Fruit fly (Drosophila melanogaster): Measurements from ENCODE around the gene cm.

The cm gene

dm6 chrX:6985182-6985851 lies 25.6 kb downstream of the cm start (continued):
- TF ChIP-seq oc (tag; optimal IDR thresholded peaks at IDR 0.05), result peak; percentile 73
- TF ChIP-seq mam (GFP tag; optimal IDR thresholded peaks at IDR 0.05), result peak; percentile 67
- no peak for TF ChIP-seq Dbx (GFP tag; IDR thresholded peaks at IDR 0.05)
- TF ChIP-seq zen (tag; optimal IDR thresholded peaks at IDR 0.05), result peak; percentile 41
- no peak for TF ChIP-seq sc (optimal IDR thresholded peaks at IDR 0.05)
- peak; percentile 75 for TF ChIP-seq sc (GFP tag; optimal IDR thresholded peaks at IDR 0.05)
- TF ChIP-seq E2f2 (GFP tag; IDR thresholded peaks at IDR 0.05), result peak; percentile 53
- TF ChIP-seq bbx (GFP tag; IDR thresholded peaks at IDR 0.05; ENCODE audit: partially characterized antibody), result peak; percentile 86
- peak; percentile 77 for TF ChIP-seq pum (GFP tag; optimal IDR thresholded peaks at IDR 0.05)
- TF ChIP-seq CG2129 (GFP tag; IDR thresholded peaks at IDR 0.05; ENCODE audit: partially characterized antibody), result no peak
- peak; percentile 71 for TF ChIP-seq pb (GFP tag; optimal IDR thresholded peaks at IDR 0.05)
- TF ChIP-seq CG31224 (GFP tag; IDR thresholded peaks at IDR 0.05), result peak; percentile 54
- TF ChIP-seq CG16813 (GFP tag; IDR thresholded peaks at IDR 0.05; ENCODE audit: partially characterized antibody), result peak; percentile 54; the same call in 2 of the 3 replicates
- TF ChIP-seq CG14667 (GFP tag; IDR thresholded peaks at IDR 0.05), result peak; percentile 51; the same call in 1 of the 2 replicates
- TF ChIP-seq CG11456 (GFP tag; IDR thresholded peaks at IDR 0.05), result no peak
- TF ChIP-seq slou (GFP tag; optimal IDR thresholded peaks at IDR 0.05), result peak; percentile 47
- TF ChIP-seq CG17612 (GFP tag; IDR thresholded peaks at IDR 0.05), result no peak
- peak; percentile 46 for TF ChIP-seq Bdp1 (GFP tag; optimal IDR thresholded peaks at IDR 0.05)
- peak; percentile 63 for TF ChIP-seq sd (tag; optimal IDR thresholded peaks at IDR 0.05)
- peak; percentile 42 for TF ChIP-seq CG3281 (GFP tag; optimal IDR thresholded peaks at IDR 0.05)
- no peak for TF ChIP-seq MBD-R2 (GFP tag; IDR thresholded peaks at IDR 0.05)
- TF ChIP-seq HmgD (GFP tag; optimal IDR thresholded peaks at IDR 0.05), result peak; percentile 8
- peak; percentile 56 for TF ChIP-seq ttk (GFP tag; IDR thresholded peaks at IDR 0.05)
- peak; percentile 74 for TF ChIP-seq twi (tag; optimal IDR thresholded peaks at IDR 0.05)
- peak; percentile 52 for TF ChIP-seq CG12744 (GFP tag; optimal IDR thresholded peaks at IDR 0.05)
- no peak for TF ChIP-seq CG14441 (GFP tag; IDR thresholded peaks at IDR 0.05)
- TF ChIP-seq CG18011 (GFP tag; optimal IDR thresholded peaks at IDR 0.05), result no peak
- peak; percentile 7 for TF ChIP-seq HmgZ (tag; optimal IDR thresholded peaks at IDR 0.05)
- TF ChIP-seq schlank (tag; optimal IDR thresholded peaks at IDR 0.05), result no peak
- TF ChIP-seq BEAF-32 (GFP tag; optimal IDR thresholded peaks at IDR 0.05), result no peak
- TF ChIP-seq H2.0 (GFP tag; IDR thresholded peaks at IDR 0.05), result peak; percentile 66
- peak; percentile 80 for TF ChIP-seq Camta (GFP tag; optimal IDR thresholded peaks at IDR 0.05)
- TF ChIP-seq CG9437 (GFP tag; optimal IDR thresholded peaks at IDR 0.05), result peak; percentile 63
- peak; percentile 50 for TF ChIP-seq D (optimal IDR thresholded peaks at IDR 0.05)
- TF ChIP-seq D (GFP tag; optimal IDR thresholded peaks at IDR 0.05), result peak; percentile 79
- TF ChIP-seq btn (GFP tag; optimal IDR thresholded peaks at IDR 0.05), result peak; percentile 65
- TF ChIP-seq hbn (GFP tag; IDR thresholded peaks at IDR 0.05; ENCODE audit: partially characterized antibody), result no peak
- TF ChIP-seq CG4820 (GFP tag; optimal IDR thresholded peaks at IDR 0.05), result peak; percentile 80
- no peak for TF ChIP-seq tll (GFP tag; optimal IDR thresholded peaks at IDR 0.05)
- TF ChIP-seq h (optimal IDR thresholded peaks at IDR 0.05), result no peak
- TF ChIP-seq CG12769 (tag; optimal IDR thresholded peaks at IDR 0.05), result peak; percentile 58
- peak; percentile 63; the same call in 1 of the 2 replicates for TF ChIP-seq CG3847 (GFP tag; IDR thresholded peaks at IDR 0.05)
- TF ChIP-seq fd64A (GFP tag; optimal IDR thresholded peaks at IDR 0.05), result peak; percentile 54
- no peak for TF ChIP-seq p53 (GFP tag; optimal IDR thresholded peaks at IDR 0.05)
- peak; percentile 71 for TF ChIP-seq zfh2 (GFP tag; optimal IDR thresholded peaks at IDR 0.05)
- TF ChIP-seq CG17829 (tag; optimal IDR thresholded peaks at IDR 0.05), result peak; percentile 88
- TF ChIP-seq CG11247 (GFP tag; IDR thresholded peaks at IDR 0.05), result 0 out of 2 replicates have a peak, but pooled peaks have one; percentile 9
- TF ChIP-seq CG12071 (GFP tag; optimal IDR thresholded peaks at IDR 0.05), result no peak
- no peak for TF ChIP-seq sug (tag; optimal IDR thresholded peaks at IDR 0.05)
- peak; percentile 6 for TF ChIP-seq cato (GFP tag; optimal IDR thresholded peaks at IDR 0.05; ENCODE audit: borderline replicate concordance)
